Worm (Caenorhabditis elegans) whole organism, mixed stage, embryonic: ENCODE measurements around the gene srj-24.

Source experiments
- M03D4.4 ChIP-seq: sonication (generic microtip); optimal IDR thresholded peaks from 2 replicates; lab custom pipeline; 2017; ENCODE audit warnings: mild to moderate bottlenecking, missing genetic modification characterization, missing compliant biosample characterization
- bed-3 ChIP-seq: fragments of 200-800 bp; sonication (Bioruptor generic); optimal IDR thresholded peaks from 3 replicates; lab custom pipeline; 2018; ENCODE audit warnings: mild to moderate bottlenecking, missing genetic modification characterization, moderate library complexity, missing compliant biosample characterization
- blmp-1 ChIP-seq: fragments of 150-350 bp; optimal IDR thresholded peaks from 2 replicates; lab custom pipeline; 2014; ENCODE audit warnings: missing biosample characterization, missing genetic modification characterization
- ceh-39 ChIP-seq: fragments of 150-350 bp; optimal IDR thresholded peaks from 2 replicates; lab custom pipeline; 2014; ENCODE audit warnings: missing biosample characterization, missing genetic modification characterization
- ceh-43 ChIP-seq: fragments of 200-800 bp; sonication (Bioruptor generic); optimal IDR thresholded peaks from 2 replicates; lab custom pipeline; 2018; ENCODE audit warnings: mild to moderate bottlenecking, missing genetic modification characterization, moderate library complexity, missing compliant biosample characterization
- ceh-83 ChIP-seq: fragments of 200-800 bp; sonication (Bioruptor generic); optimal IDR thresholded peaks from 2 replicates; lab custom pipeline; 2018; ENCODE audit warnings: mild to moderate bottlenecking, missing genetic modification characterization, missing compliant biosample characterization
- ces-1 ChIP-seq: fragments of 150-350 bp; optimal IDR thresholded peaks from 2 replicates; lab custom pipeline; 2014; ENCODE audit warnings: missing biosample characterization, missing genetic modification reagents, missing genetic modification characterization
- cnd-1 ChIP-seq: fragments of 200-800 bp; sonication (Bioruptor generic); optimal IDR thresholded peaks from 2 replicates; lab custom pipeline; 2018; ENCODE audit warnings: mild to moderate bottlenecking, missing genetic modification characterization, missing compliant biosample characterization
- drap-1 ChIP-seq: fragments of 200-800 bp; sonication (Bioruptor generic); optimal IDR thresholded peaks from 3 replicates; lab custom pipeline; 2018; ENCODE audit warnings: mild to moderate bottlenecking, missing genetic modification characterization, missing compliant biosample characterization
- elt-1 ChIP-seq: sonication (generic microtip); optimal IDR thresholded peaks from 2 replicates; lab custom pipeline; 2017; ENCODE audit warnings: missing genetic modification characterization, mild to moderate bottlenecking, missing compliant biosample characterization, antibody characterized with exemption, moderate library complexity, borderline replicate concordance; ENCODE audit not compliant: insufficient read depth
- elt-3 ChIP-seq: fragments of 150-350 bp; optimal IDR thresholded peaks from 2 replicates; lab custom pipeline; 2014; ENCODE audit warnings: missing biosample characterization, missing genetic modification characterization
- flh-1 ChIP-seq: fragments of 200-800 bp; sonication (Bioruptor generic); optimal IDR thresholded peaks from 2 replicates; lab custom pipeline; 2018; ENCODE audit warnings: mild to moderate bottlenecking, missing genetic modification characterization, moderate library complexity, missing compliant biosample characterization
- ham-2 ChIP-seq: fragments of 200-800 bp; sonication (Bioruptor generic); optimal IDR thresholded peaks from 2 replicates; lab custom pipeline; 2018; ENCODE audit warnings: mild to moderate bottlenecking, missing genetic modification characterization, missing compliant biosample characterization
- hlh-1 ChIP-seq: fragments of 150-350 bp; optimal IDR thresholded peaks from 2 replicates; lab custom pipeline; 2014; ENCODE audit warnings: missing biosample characterization, missing genetic modification reagents, missing genetic modification characterization
- lin-32 ChIP-seq: fragments of 200-800 bp; sonication (Bioruptor generic); optimal IDR thresholded peaks from 2 replicates; lab custom pipeline; 2018; ENCODE audit warnings: mild to moderate bottlenecking, missing genetic modification characterization, missing compliant biosample characterization
- lsy-2 ChIP-seq: fragments of 150-350 bp; optimal IDR thresholded peaks from 2 replicates; lab custom pipeline; 2014; ENCODE audit warnings: missing biosample characterization, missing genetic modification characterization
- mab-5 ChIP-seq: fragments of 150-350 bp; optimal IDR thresholded peaks from 2 replicates; lab custom pipeline; 2014; ENCODE audit warnings: missing biosample characterization, missing genetic modification characterization
- mep-1 ChIP-seq: fragments of 150-350 bp; optimal IDR thresholded peaks from 2 replicates; lab custom pipeline; 2017; ENCODE audit warnings: missing biosample characterization, missing genetic modification reagents, missing genetic modification characterization, inconsistent platforms
- mls-2 ChIP-seq: sonication (generic microtip); optimal IDR thresholded peaks from 2 replicates; lab custom pipeline; 2016; ENCODE audit warnings: mild to moderate bottlenecking, missing genetic modification characterization, moderate library complexity, missing compliant biosample characterization
- nhr-12 ChIP-seq: fragments of 150-350 bp; optimal IDR thresholded peaks from 2 replicates; lab custom pipeline; 2014; ENCODE audit warnings: missing biosample characterization, missing genetic modification characterization
- nhr-2 ChIP-seq: fragments of 150-350 bp; optimal IDR thresholded peaks from 2 replicates; lab custom pipeline; 2014; ENCODE audit warnings: missing biosample characterization, missing genetic modification characterization
- nhr-237 ChIP-seq: fragments of 150-350 bp; optimal IDR thresholded peaks from 2 replicates; lab custom pipeline; 2014; ENCODE audit warnings: missing biosample characterization, missing genetic modification characterization
- nhr-28 ChIP-seq: fragments of 150-350 bp; optimal IDR thresholded peaks from 2 replicates; lab custom pipeline; 2014; ENCODE audit warnings: missing biosample characterization, missing genetic modification characterization
- nhr-76 ChIP-seq: sonication (generic microtip); optimal IDR thresholded peaks from 2 replicates; lab custom pipeline; 2017; ENCODE audit warnings: missing biosample characterization, missing genetic modification characterization
- pha-4 ChIP-seq: fragments of 150-350 bp; optimal IDR thresholded peaks from 2 replicates; lab custom pipeline; 2018; ENCODE audit warnings: missing biosample characterization, missing genetic modification reagents, missing genetic modification characterization
- sem-2 ChIP-seq: fragments of 200-800 bp; sonication (Bioruptor generic); optimal IDR thresholded peaks from 2 replicates; lab custom pipeline; 2018; ENCODE audit warnings: mild to moderate bottlenecking, missing genetic modification characterization, missing compliant biosample characterization
- snpc-4 ChIP-seq: fragments of 150-350 bp; optimal IDR thresholded peaks from 2 replicates; lab custom pipeline; 2014; ENCODE audit warnings: missing biosample characterization, missing genetic modification characterization
- sptf-1 ChIP-seq: sonication (generic microtip); optimal IDR thresholded peaks from 2 replicates; lab custom pipeline; 2017; ENCODE audit warnings: mild to moderate bottlenecking, missing genetic modification characterization, moderate library complexity, missing compliant biosample characterization
- tbx-8 ChIP-seq: fragments of 200-800 bp; sonication (Bioruptor generic); optimal IDR thresholded peaks from 2 replicates; lab custom pipeline; 2018; ENCODE audit warnings: mild to moderate bottlenecking, missing genetic modification characterization, moderate library complexity, missing compliant biosample characterization
- unc-120 ChIP-seq: sonication (generic microtip); optimal IDR thresholded peaks from 2 replicates; lab custom pipeline; 2017; ENCODE audit warnings: missing genetic modification characterization, missing compliant biosample characterization; ENCODE audit not compliant: poor library complexity, severe bottlenecking
- unc-39 ChIP-seq: fragments of 150-350 bp; optimal IDR thresholded peaks from 2 replicates; lab custom pipeline; 2014; ENCODE audit warnings: missing biosample characterization, missing genetic modification characterization
- unc-62 ChIP-seq: fragments of 150-350 bp; optimal IDR thresholded peaks from 2 replicates; lab custom pipeline; 2014; ENCODE audit warnings: missing biosample characterization, missing genetic modification reagents, missing genetic modification characterization
- zip-8 ChIP-seq: fragments of 150-350 bp; optimal IDR thresholded peaks from 2 replicates; lab custom pipeline; 2014; ENCODE audit warnings: missing biosample characterization, missing genetic modification characterization

srj-24 gene

DNA sequence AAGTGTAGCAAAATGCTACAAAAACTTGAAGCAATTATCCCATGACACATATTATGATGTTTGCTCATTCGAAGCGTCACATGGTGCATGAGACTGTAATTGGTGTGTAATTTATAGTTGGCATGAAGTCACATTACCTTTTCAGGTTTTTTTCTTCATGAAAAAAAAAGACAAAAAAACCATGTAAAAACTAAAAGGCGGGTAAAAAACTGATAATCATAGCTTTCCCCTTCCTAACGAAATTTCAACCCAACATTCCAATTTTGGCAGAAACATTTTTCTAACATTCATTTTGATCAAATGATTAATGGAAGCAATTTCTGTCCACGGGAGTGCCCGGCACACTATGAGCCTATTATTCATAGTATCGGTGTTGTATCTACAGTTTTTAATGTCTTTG, 9.4 kb upstream of the srj-24 start, which contains the start of gene sri-4:
Gene sri-4, plus strand, starts transcription at position 301 of the 400 bp plus-strand sequence.
- TF ChIP-seq sptf-1 (tag; lab: Kevin White, UChicago), result no peak
- TF ChIP-seq blmp-1 (tag; lab: Kevin White, UChicago), result no peak
- TF ChIP-seq ces-1 (GFP tag; lab: Kevin White, UChicago), result no peak
- no peak for TF ChIP-seq lin-32 (GFP tag; lab: Kevin White, UChicago)
- TF ChIP-seq flh-1 (GFP tag; lab: Kevin White, UChicago), result no peak
- no peak for TF ChIP-seq mls-2
- no peak for TF ChIP-seq bed-3 (GFP tag; lab: Kevin White, UChicago)

DNA sequence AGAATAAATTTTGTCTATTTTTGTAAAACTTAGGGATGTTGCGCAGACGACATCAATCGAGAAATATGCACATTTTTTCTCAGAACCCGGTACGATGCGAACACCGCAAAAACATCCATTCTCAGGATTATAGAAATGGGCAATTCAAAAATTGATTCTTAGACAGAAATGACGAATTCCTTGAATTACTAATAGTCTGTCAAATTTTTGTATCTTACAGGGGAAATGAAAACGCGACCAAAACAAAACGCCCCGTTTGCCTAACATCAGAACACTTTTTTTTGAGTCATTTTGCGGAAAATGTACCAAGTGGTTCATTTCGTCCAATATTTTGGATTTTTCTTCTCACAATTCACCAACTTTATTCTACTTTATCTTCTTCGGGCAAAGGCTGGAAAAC, 4.7 kb upstream of the srj-24 start, which contains the start of gene str-134:
Gene str-134, plus strand, starts transcription at position 301 of the 400 bp plus-strand sequence.
- no peak for TF ChIP-seq nhr-76
- no peak for TF ChIP-seq snpc-4 (tag; lab: Kevin White, UChicago)
- TF ChIP-seq ceh-39 (tag; lab: Kevin White, UChicago), result no peak
- TF ChIP-seq zip-8, result no peak
- no peak for TF ChIP-seq tbx-8 (GFP tag; lab: Kevin White, UChicago)
- no peak for TF ChIP-seq unc-62 (GFP tag; lab: Kevin White, UChicago)
- no peak for TF ChIP-seq nhr-28 (tag; lab: Kevin White, UChicago)
- no peak for TF ChIP-seq ces-1 (GFP tag; lab: Kevin White, UChicago)
- TF ChIP-seq sptf-1 (tag; lab: Kevin White, UChicago), result no peak
- no peak for TF ChIP-seq elt-1

DNA sequence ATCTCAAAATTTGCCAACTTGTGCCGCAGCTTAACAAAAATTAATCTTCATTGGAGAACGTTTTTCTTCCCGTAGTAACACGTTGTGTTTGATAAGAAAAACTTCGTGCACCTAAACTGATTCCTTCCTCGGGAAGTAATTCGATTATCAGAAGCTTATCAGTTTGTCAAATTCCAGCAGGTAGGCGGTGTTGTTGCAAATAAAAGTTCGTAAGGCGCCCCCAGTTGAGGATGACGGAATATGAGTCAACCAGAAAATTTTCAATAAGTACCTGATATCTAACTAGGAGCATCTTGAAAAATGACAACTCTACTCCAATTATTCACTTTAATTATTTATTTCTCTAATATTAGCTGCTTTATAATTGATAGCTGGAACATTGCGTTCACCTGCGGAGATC, 3.1 kb upstream of the srj-24 start, which contains the start of gene C05E4.7:
Gene C05E4.7, plus strand, starts transcription at position 301 of the 400 bp plus-strand sequence.
- TF ChIP-seq M03D4.4 (tag; lab: Kevin White, UChicago) (no peak), drap-1 (no peak), nhr-28 (tag; lab: Kevin White, UChicago) (no peak), sptf-1 (tag; lab: Kevin White, UChicago) (no peak), unc-39 (tag; lab: Kevin White, UChicago) (no peak), mep-1 (tag; lab: Kevin White, UChicago) (no peak), mls-2 (no peak), nhr-76 (no peak), elt-3 (tag; lab: Kevin White, UChicago) (no peak), sem-2 (GFP tag; lab: Kevin White, UChicago) (no peak), ham-2 (GFP tag; lab: Kevin White, UChicago) (no peak), ceh-39 (tag; lab: Kevin White, UChicago) (no peak)

- TF ChIP-seq M03D4.4 (tag; lab: Kevin White, UChicago) (no peak), pha-4 (tag; lab: Kevin White, UChicago) (no peak), sem-2 (GFP tag; lab: Kevin White, UChicago) (no peak), nhr-76 (no peak), ceh-43 (GFP tag; lab: Kevin White, UChicago) (no peak), nhr-237 (tag; lab: Kevin White, UChicago) (no peak), bed-3 (GFP tag; lab: Kevin White, UChicago) (no peak), cnd-1 (tag; lab: Kevin White, UChicago) (no peak), ceh-39 (tag; lab: Kevin White, UChicago) (no peak), nhr-28 (tag; lab: Kevin White, UChicago) (no peak), nhr-12 (tag; lab: Kevin White, UChicago) (no peak), ceh-83 (no peak), lsy-2 (no peak), tbx-8 (GFP tag; lab: Kevin White, UChicago) (no peak), unc-62 (GFP tag; lab: Kevin White, UChicago) (no peak), elt-3 (tag; lab: Kevin White, UChicago) (no peak), elt-1 (no peak), snpc-4 (tag; lab: Kevin White, UChicago) (no peak), zip-8 (no peak)
Observed at ce11 chrV:736171-736570, 2.5 kb downstream of the srj-24 start, which contains the start of gene srj-25. srj-25 (minus strand) TSS chrV:736271.

ce11 chrV:731330-731729, 7.3 kb downstream of the srj-24 start:
- no peak for TF ChIP-seq mab-5 (tag; lab: Kevin White, UChicago)
- peak; percentile 89 for TF ChIP-seq nhr-2 (tag; lab: Kevin White, UChicago)
- peak; percentile 98 for TF ChIP-seq hlh-1 (tag; lab: Kevin White, UChicago)
- peak; percentile 87 for TF ChIP-seq unc-62 (GFP tag; lab: Kevin White, UChicago)
- TF ChIP-seq unc-120 (tag; lab: Kevin White, UChicago), result peak; percentile 91
- no peak for TF ChIP-seq ceh-43 (GFP tag; lab: Kevin White, UChicago)
- TF ChIP-seq drap-1, result peak; percentile 11
- no peak for TF ChIP-seq flh-1 (GFP tag; lab: Kevin White, UChicago)
- peak; percentile 41 for TF ChIP-seq M03D4.4 (tag; lab: Kevin White, UChicago)
